Worm (Caenorhabditis elegans) whole organism, young adult: Measurements from ENCODE around the gene oops-1.

ENCODE experiments used
- B0261.1 ChIP-seq: sonication (generic microtip); optimal IDR thresholded peaks from 2 replicates; lab custom pipeline; 2016; ENCODE audit warnings: mild to moderate bottlenecking, missing genetic modification characterization, moderate library complexity, missing compliant biosample characterization
- T26A5.8 ChIP-seq: sonication (generic microtip); optimal IDR thresholded peaks from 2 replicates; lab custom pipeline; 2016; ENCODE audit warnings: missing genetic modification characterization, missing compliant biosample characterization
- Y56A3A.18 ChIP-seq: fragments of 200-800 bp; sonication (Bioruptor generic); IDR thresholded peaks from 2 replicates; pipeline ENCODE4 v1.3.6; 2022; ENCODE audit warnings: missing genetic modification reagents, missing genetic modification characterization, missing compliant biosample characterization
- Y79H2A.3 ChIP-seq: fragments of 200-800 bp; sonication (Bioruptor generic); conservative IDR thresholded peaks from 2 replicates; pipeline ENCODE4 v1.3.6; 2022; ENCODE audit warnings: missing genetic modification reagents, missing genetic modification characterization, missing compliant biosample characterization
- dpl-1 ChIP-seq: fragments of 150-350 bp; optimal IDR thresholded peaks from 2 replicates; lab custom pipeline; 2014; ENCODE audit warnings: missing biosample characterization, missing genetic modification reagents, missing genetic modification characterization
- pha-4 ChIP-seq: fragments of 150-350 bp; sonication (generic microtip); optimal IDR thresholded peaks from 2 replicates; lab custom pipeline; 2014; ENCODE audit warnings: missing biosample characterization, missing genetic modification reagents, missing genetic modification characterization
- sea-2 ChIP-seq: fragments of 200-800 bp; sonication (Bioruptor generic); IDR thresholded peaks from 2 replicates; pipeline ENCODE4 v1.3.6; 2022; ENCODE audit warnings: missing genetic modification characterization, missing compliant biosample characterization
- snpc-4 ChIP-seq, 5 experiments: fragments of 150-350 bp in 1 of 5; sonication (generic microtip) in 4 of 5; optimal IDR thresholded peaks; 2 replicates each; lab custom pipeline; 2014 to 2018; ENCODE audit warnings: missing genetic modification characterization in 5 of 5, missing biosample characterization in 3 of 5, antibody characterized with exemption in 2 of 5, mild to moderate bottlenecking in 2 of 5, missing compliant biosample characterization in 2 of 5, missing genotype in 2 of 5, moderate library complexity in 2 of 5, missing genetic modification reagents in 1 of 5
- somi-1 ChIP-seq: fragments of 200-800 bp; sonication (Bioruptor generic); optimal IDR thresholded peaks from 2 replicates; lab custom pipeline; 2018; ENCODE audit warnings: mild to moderate bottlenecking, missing genetic modification characterization, missing compliant biosample characterization
- unc-130 ChIP-seq: sonication (generic microtip); optimal IDR thresholded peaks from 2 replicates; lab custom pipeline; 2016; ENCODE audit warnings: missing genetic modification reagents, missing genetic modification characterization, missing compliant biosample characterization
- unc-62 ChIP-seq: fragments of 150-350 bp; optimal IDR thresholded peaks from 2 replicates; lab custom pipeline; 2014; ENCODE audit warnings: missing biosample characterization, missing genetic modification reagents, missing genetic modification characterization
- zim-3 ChIP-seq: sonication (generic microtip); optimal IDR thresholded peaks from 2 replicates; lab custom pipeline; 2017; ENCODE audit warnings: mild to moderate bottlenecking, missing genetic modification characterization, moderate library complexity, missing compliant biosample characterization

ce11 chrIV:5834182-5834581 is 20.2 kb upstream of the oops-1 start:
- TF ChIP-seq somi-1 (GFP tag; lab: Kevin White, UChicago) (no peak), snpc-4 (GFP tag; optimal IDR thresholded peaks at IDR 0.05; lab: Kevin White, UChicago) (no peak), snpc-4 (tag; optimal IDR thresholded peaks at IDR 0.05; lab: Kevin White, UChicago) (no peak), dpl-1 (GFP tag; lab: Kevin White, UChicago) (no peak), pha-4 (no peak), Y56A3A.18 (GFP tag; lab: Robert Waterston, UW) (no peak), zim-3 (no peak), T26A5.8 (tag; lab: Kevin White, UChicago) (no peak), unc-62 (no peak), unc-130 (no peak), Y79H2A.3 (GFP tag; lab: Robert Waterston, UW) (no peak), sea-2 (GFP tag; lab: Robert Waterston, UW) (no peak), B0261.1 (tag; lab: Kevin White, UChicago) (no peak)
